Worm (Caenorhabditis elegans) whole organism, young adult: ENCODE results near the gene panl-3.

ENCODE experiments used
- B0336.3 ChIP-seq: fragments of 200-800 bp; sonication (Bioruptor generic); IDR thresholded peaks from 2 replicates; pipeline ENCODE4 v1.3.6; 2022; ENCODE audit warnings: missing genetic modification characterization, missing compliant biosample characterization
- F49E8.2 ChIP-seq: sonication (generic microtip); optimal IDR thresholded peaks from 3 replicates; lab custom pipeline; 2017; ENCODE audit warnings: missing genetic modification characterization, mild to moderate bottlenecking, missing compliant biosample characterization, antibody characterized with exemption, moderate library complexity; ENCODE audit not compliant: insufficient read depth
- F52B5.7 ChIP-seq: sonication (generic microtip); optimal IDR thresholded peaks from 2 replicates; lab custom pipeline; 2016; ENCODE audit warnings: mild to moderate bottlenecking, missing genetic modification characterization, missing compliant biosample characterization
- Y53G8AR.9 ChIP-seq: fragments of 200-800 bp; sonication (Bioruptor generic); conservative IDR thresholded peaks from 2 replicates; pipeline ENCODE4 v1.3.6; 2022; ENCODE audit warnings: missing genetic modification reagents, missing genetic modification characterization, missing compliant biosample characterization
- ama-1 ChIP-seq, 3 experiments: fragments of 150-350 bp in 1 of 3; sonication (generic microtip) in 2 of 3; optimal IDR thresholded peaks; 2 replicates each; lab custom pipeline; 2014 to 2018; ENCODE audit warnings: missing biosample characterization in 2 of 3, missing genetic modification characterization in 2 of 3, missing genetic modification reagents in 2 of 3
- cebp-1 ChIP-seq, 2 experiments: fragments of 200-800 bp in 1 of 2; sonication (Bioruptor generic) in 1 of 2; sonication (generic microtip) in 1 of 2; IDR thresholded peaks in 1 of 2; optimal IDR thresholded peaks in 1 of 2; 2 replicates each; pipeline versions ENCODE4 v1.3.6 to Lab custom; 2017 to 2022; ENCODE audit warnings: missing compliant biosample characterization in 2 of 2, missing genetic modification characterization in 2 of 2, mild to moderate bottlenecking in 1 of 2, missing genetic modification reagents in 1 of 2, moderate library complexity in 1 of 2
- ceh-100 ChIP-seq: fragments of 200-800 bp; sonication (Bioruptor generic); IDR thresholded peaks from 2 replicates; pipeline ENCODE4 v1.3.6; 2022; ENCODE audit warnings: missing genetic modification reagents, missing genetic modification characterization, missing compliant biosample characterization
- die-1 ChIP-seq: sonication (generic microtip); optimal IDR thresholded peaks from 2 replicates; lab custom pipeline; 2016; ENCODE audit warnings: missing genotype, mild to moderate bottlenecking, missing genetic modification characterization, missing compliant biosample characterization
- fkh-3 ChIP-seq: sonication (generic microtip); optimal IDR thresholded peaks from 2 replicates; lab custom pipeline; 2016; ENCODE audit warnings: mild to moderate bottlenecking, missing genetic modification characterization, missing compliant biosample characterization
- mxl-1 ChIP-seq: sonication (generic microtip); optimal IDR thresholded peaks from 2 replicates; lab custom pipeline; 2016; ENCODE audit warnings: missing genetic modification characterization, missing compliant biosample characterization
- nhr-80 ChIP-seq: sonication (generic microtip); optimal IDR thresholded peaks from 2 replicates; lab custom pipeline; 2016; ENCODE audit warnings: missing genetic modification characterization, missing compliant biosample characterization
- rcor-1 ChIP-seq: fragments of 200-800 bp; sonication (Bioruptor generic); IDR thresholded peaks from 2 replicates; pipeline ENCODE4 v1.3.6; 2022; ENCODE audit warnings: missing genetic modification reagents, missing genetic modification characterization, missing compliant biosample characterization
- sea-2 ChIP-seq: fragments of 200-800 bp; sonication (Bioruptor generic); IDR thresholded peaks from 2 replicates; pipeline ENCODE4 v1.3.6; 2022; ENCODE audit warnings: missing genetic modification characterization, missing compliant biosample characterization

- no peak for TF ChIP-seq mxl-1 (tag; lab: Kevin White, UChicago)
- no peak for TF ChIP-seq B0336.3 (GFP tag; lab: Robert Waterston, UW)
- no peak for TF ChIP-seq rcor-1
- peak; percentile 85 for TF ChIP-seq ceh-100
- no peak for TF ChIP-seq ama-1 (optimal IDR thresholded peaks at IDR 0.05; lab: Kevin White, UChicago)
- no peak for TF ChIP-seq ama-1 (GFP tag; optimal IDR thresholded peaks at IDR 0.05; lab: Kevin White, UChicago)
- no peak for TF ChIP-seq nhr-80 (tag; lab: Kevin White, UChicago)
- TF ChIP-seq Y53G8AR.9 (GFP tag; lab: Robert Waterston, UW) = no peak
- TF ChIP-seq cebp-1 (GFP tag; IDR thresholded peaks at IDR 0.05; lab: Robert Waterston, UW) = no peak
- no peak for TF ChIP-seq cebp-1 (tag; optimal IDR thresholded peaks at IDR 0.05; lab: Kevin White, UChicago)
- no peak for TF ChIP-seq sea-2
- no peak for TF ChIP-seq F52B5.7 (tag; lab: Kevin White, UChicago)
- no peak for TF ChIP-seq die-1 (tag; lab: Kevin White, UChicago)
- TF ChIP-seq F49E8.2 (tag; lab: Kevin White, UChicago) = no peak
- no peak for TF ChIP-seq fkh-3 (tag; lab: Kevin White, UChicago)
Measured at ce11 chrIII:9808179-9808578, 10.7 kb upstream of the panl-3 start, which contains the start of gene gtap-2.
